Worm (Caenorhabditis elegans): Measurements from ENCODE around the gene C33D9.13.

DNA sequence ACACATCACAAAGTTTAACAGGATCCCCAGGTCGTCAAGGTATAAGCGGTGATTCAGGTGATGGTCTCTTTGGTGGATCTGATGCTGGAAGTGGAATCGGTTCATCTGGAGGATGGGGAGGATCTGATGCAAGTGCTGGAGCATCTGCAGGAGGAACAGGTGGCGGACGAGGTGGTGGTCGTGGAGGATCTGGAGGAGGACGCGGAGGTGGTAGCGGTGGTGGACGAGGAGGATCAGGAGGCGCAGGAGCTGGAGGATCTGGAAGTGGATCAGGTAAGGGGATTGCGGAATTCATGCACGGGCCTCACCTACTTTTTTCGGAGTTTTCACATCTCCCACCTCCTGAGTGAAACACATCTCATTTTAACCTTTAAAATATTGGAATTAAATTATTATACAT, 31.5 kb upstream of the C33D9.13 start:
- TF ChIP-seq rpc-1 (optimal IDR thresholded peaks at IDR 0.05) (no peak), rpc-1 (tag; optimal IDR thresholded peaks at IDR 0.05) (no peak), repo-1 (tag; optimal IDR thresholded peaks at IDR 0.05) (no peak), pha-4 (tag; optimal IDR thresholded peaks at IDR 0.05) (no peak), ZK185.1 (tag; optimal IDR thresholded peaks at IDR 0.05; ENCODE audit: poor library complexity, severe bottlenecking) (no peak), ama-1 (optimal IDR thresholded peaks at IDR 0.05) (no peak), ama-1 (GFP tag; optimal IDR thresholded peaks at IDR 0.05) (no peak), mel-28 (tag; optimal IDR thresholded peaks at IDR 0.05; ENCODE audit: borderline replicate concordance) (no peak), snpc-4 (GFP tag; optimal IDR thresholded peaks at IDR 0.05) (no peak), snpc-4 (tag; optimal IDR thresholded peaks at IDR 0.05) (no peak), nhr-120 (GFP tag; IDR thresholded peaks at IDR 0.05) (no peak), D2030.7 (GFP tag; IDR thresholded peaks at IDR 0.05) (no peak)
